Fruit fly (Drosophila melanogaster) whole organism: ENCODE results near the gene Cpr35B.

Source experiments
- CG8478 ChIP-seq: fragments of >200 bp; optimal IDR thresholded peaks from 2 replicates; lab custom pipeline; 2018; ENCODE audit warnings: inconsistent platforms
- Dll ChIP-seq: fragments of >200 bp; optimal IDR thresholded peaks from 2 replicates; lab custom pipeline; 2017
- EcR ChIP-seq, 2 experiments: fragments of >200 bp; optimal IDR thresholded peaks; 2 replicates each; lab custom pipeline; 2017; ENCODE audit warnings: missing biosample characterization in 2 of 2, missing genetic modification characterization in 2 of 2, missing genetic modification reagents in 2 of 2
- pan ChIP-seq: fragments of >200 bp; optimal IDR thresholded peaks from 2 replicates; lab custom pipeline; 2017
- psq ChIP-seq: fragments of >200 bp; optimal IDR thresholded peaks from 2 replicates; lab custom pipeline; 2017
- usp ChIP-seq: fragments of >200 bp; optimal IDR thresholded peaks from 2 replicates; lab custom pipeline; 2017; ENCODE audit warnings: missing biosample characterization, missing genetic modification characterization, mixed read lengths

The Cpr35B gene

DNA sequence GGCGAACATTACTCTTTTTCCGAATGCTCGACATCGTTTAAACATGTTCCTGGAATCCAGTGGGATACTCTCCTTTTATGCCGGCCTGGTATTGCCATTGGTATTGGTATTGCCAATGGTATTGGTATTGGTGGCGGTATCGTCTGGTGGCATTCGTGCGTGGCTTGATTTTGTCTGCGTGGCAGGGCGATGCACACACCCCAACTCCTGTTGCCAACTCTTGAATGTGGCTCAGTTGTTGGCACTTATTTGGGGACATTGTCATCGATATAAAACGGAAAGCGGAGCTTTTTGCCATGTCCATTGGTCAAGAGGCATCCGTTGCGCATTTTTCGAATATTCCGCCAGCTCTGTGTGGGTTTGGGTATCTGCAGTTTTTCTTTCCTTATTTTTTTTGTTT lies 43.1 kb downstream of the Cpr35B start:
- TF ChIP-seq CG8478 (lab: Kevin White, UChicago), result no peak
- no peak for TF ChIP-seq usp (GFP tag; lab: Kevin White, UChicago)
- TF ChIP-seq pan (lab: Kevin White, UChicago), result no peak
- no peak for TF ChIP-seq Dll (lab: Kevin White, UChicago)
- TF ChIP-seq psq (lab: Kevin White, UChicago), result no peak
- TF ChIP-seq EcR (GFP tag; optimal IDR thresholded peaks at IDR 0.05; lab: Kevin White, UChicago), result no peak

DNA sequence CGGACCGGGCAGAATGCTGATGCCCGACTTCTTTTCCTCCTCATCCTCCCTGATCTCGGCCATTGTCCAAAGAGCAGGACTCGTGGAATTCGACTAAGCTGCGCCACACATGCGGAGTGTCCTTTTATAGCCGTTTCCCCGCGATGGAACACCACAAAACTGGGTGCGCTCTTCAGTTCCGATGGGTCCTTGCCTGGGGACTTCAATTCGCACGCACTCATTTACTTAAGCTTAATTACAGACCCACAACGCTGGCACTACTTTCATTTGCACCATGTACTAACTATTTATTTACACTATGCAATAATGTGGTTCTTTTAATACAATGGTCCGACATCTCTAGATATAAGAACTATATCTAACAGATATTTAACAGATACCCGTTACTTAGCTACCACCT lies 43.9 kb downstream of the Cpr35B start, which contains the start of gene ppk:
ppk (minus strand) TSS at position 101 of the 400 bp plus-strand sequence.
- no peak for TF ChIP-seq CG8478 (lab: Kevin White, UChicago)
- no peak for TF ChIP-seq psq (lab: Kevin White, UChicago)
- TF ChIP-seq EcR (GFP tag; optimal IDR thresholded peaks at IDR 0.05; lab: Kevin White, UChicago), result no peak
- no peak for TF ChIP-seq pan (lab: Kevin White, UChicago)

DNA sequence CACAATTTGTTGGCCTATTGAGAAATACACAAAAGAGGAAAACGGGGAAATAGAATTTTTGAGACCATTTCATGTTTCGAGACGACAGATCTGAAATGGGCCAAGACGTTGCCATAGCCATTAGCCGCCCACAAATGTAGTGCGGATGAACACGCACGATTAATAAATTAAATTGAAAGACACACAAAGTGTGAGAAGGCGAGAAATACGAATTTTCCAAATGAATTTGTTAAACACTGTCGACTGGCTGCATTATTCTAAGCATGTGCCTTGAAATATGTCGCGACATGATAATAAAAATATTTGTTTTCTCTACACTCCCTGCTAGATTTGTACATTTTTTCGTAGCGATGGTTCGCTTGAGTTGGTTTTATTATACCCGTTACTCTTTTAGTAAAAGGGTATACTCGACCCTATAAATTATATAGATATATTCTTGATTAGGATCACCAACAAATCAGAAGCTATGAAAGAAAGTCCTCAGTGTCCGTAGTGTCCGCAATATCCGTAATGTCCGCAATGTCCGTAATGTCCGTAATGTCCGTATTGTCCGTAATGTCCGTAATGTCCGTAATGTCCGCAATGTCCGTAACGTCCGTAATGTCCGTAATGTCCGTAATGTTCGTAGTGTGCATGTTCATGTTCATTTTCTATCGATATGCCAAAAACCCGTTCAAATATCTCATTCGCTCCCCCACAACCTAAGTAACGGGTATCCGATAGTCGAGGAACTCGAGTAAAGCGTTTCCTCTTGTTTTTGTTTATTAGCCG lies 48.3 kb downstream of the Cpr35B start:
- TF ChIP-seq usp (GFP tag; lab: Kevin White, UChicago), result no peak
- no peak for TF ChIP-seq pan (lab: Kevin White, UChicago)
- TF ChIP-seq Dll (lab: Kevin White, UChicago), result no peak
- no peak for TF ChIP-seq EcR (GFP tag; optimal IDR thresholded peaks at IDR 0.05; lab: Kevin White, UChicago)
- no peak for TF ChIP-seq CG8478 (lab: Kevin White, UChicago)
- TF ChIP-seq psq (lab: Kevin White, UChicago), result no peak
